Worm (Caenorhabditis elegans): ENCODE results near the gene mtg-1.
A peak's percentile ranks its signal among the peaks of the same experiment; 100 is the strongest.

The mtg-1 gene

DNA sequence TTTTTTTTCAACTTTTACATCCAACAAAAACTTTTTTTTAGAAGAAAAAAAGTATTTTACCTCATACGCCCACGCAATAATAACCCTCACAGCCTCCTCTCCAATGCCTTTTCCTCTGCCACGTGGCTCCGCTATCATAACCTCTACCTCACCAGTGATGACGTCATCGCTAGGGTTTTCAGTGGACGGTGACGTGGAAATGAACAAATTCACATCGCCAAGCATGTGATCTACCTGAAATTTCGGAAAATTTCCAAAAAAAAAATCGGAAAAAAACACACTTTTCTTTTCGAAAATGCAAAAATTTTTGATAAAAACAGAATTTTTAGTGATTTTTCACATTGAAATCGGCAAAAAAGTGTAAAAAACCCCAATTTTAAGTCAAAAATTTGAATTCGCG lies 5.8 kb downstream of the mtg-1 start:
- no peak for TF ChIP-seq nhr-10 (tag; optimal IDR thresholded peaks at IDR 0.05)
- TF ChIP-seq ZK546.5 (tag; optimal IDR thresholded peaks at IDR 0.05), result no peak
- TF ChIP-seq elt-3 (tag; optimal IDR thresholded peaks at IDR 0.05), result no peak
- TF ChIP-seq mab-5 (tag; optimal IDR thresholded peaks at IDR 0.05), result no peak
- TF ChIP-seq nhr-25 (tag; optimal IDR thresholded peaks at IDR 0.05), result no peak
- no peak for TF ChIP-seq ceh-16 (tag; optimal IDR thresholded peaks at IDR 0.05)
- TF ChIP-seq R02D3.7 (tag; optimal IDR thresholded peaks at IDR 0.05), result no peak
- no peak for TF ChIP-seq ztf-1 (GFP tag; conservative IDR thresholded peaks at IDR 0.05)
- no peak for TF ChIP-seq dmd-4 (tag; optimal IDR thresholded peaks at IDR 0.05)
- no peak for TF ChIP-seq ama-1 (optimal IDR thresholded peaks at IDR 0.05)
- no peak for TF ChIP-seq nhr-11 (tag; optimal IDR thresholded peaks at IDR 0.05)
- no peak for TF ChIP-seq lin-39 (tag; optimal IDR thresholded peaks at IDR 0.05)
- no peak for TF ChIP-seq skn-1 (tag; optimal IDR thresholded peaks at IDR 0.05)
- TF ChIP-seq blmp-1 (tag; optimal IDR thresholded peaks at IDR 0.05; ENCODE audit: insufficient read depth), result no peak

ce11 chrIII:1540100-1540695 lies 6.6 kb downstream of the mtg-1 start, which contains the start of the genes Y67D2.5 and cisd-3.2:
Gene Y67D2.5, minus strand, starts transcription at chrIII:1540244.
Gene cisd-3.2, plus strand, starts transcription at chrIII:1540493.
- TF ChIP-seq nhr-10 (tag; optimal IDR thresholded peaks at IDR 0.05) (no peak), nhr-129 (tag; optimal IDR thresholded peaks at IDR 0.05) (no peak), F13H6.1 (tag; optimal IDR thresholded peaks at IDR 0.05) (peak; percentile 23), skn-1 (tag; optimal IDR thresholded peaks at IDR 0.05) (no peak), C34F6.9 (tag; optimal IDR thresholded peaks at IDR 0.05) (peak; percentile 30), gmeb-1 (tag; optimal IDR thresholded peaks at IDR 0.05) (peak; percentile 43), R02D3.7 (tag; optimal IDR thresholded peaks at IDR 0.05) (no peak), unc-55 (GFP tag; optimal IDR thresholded peaks at IDR 0.05) (peak; percentile 40), lin-13 (GFP tag; optimal IDR thresholded peaks at IDR 0.05) (peak; percentile 44), lsy-2 (tag; optimal IDR thresholded peaks at IDR 0.05) (peak in 1 of 2 experiments; percentile 37)

DNA sequence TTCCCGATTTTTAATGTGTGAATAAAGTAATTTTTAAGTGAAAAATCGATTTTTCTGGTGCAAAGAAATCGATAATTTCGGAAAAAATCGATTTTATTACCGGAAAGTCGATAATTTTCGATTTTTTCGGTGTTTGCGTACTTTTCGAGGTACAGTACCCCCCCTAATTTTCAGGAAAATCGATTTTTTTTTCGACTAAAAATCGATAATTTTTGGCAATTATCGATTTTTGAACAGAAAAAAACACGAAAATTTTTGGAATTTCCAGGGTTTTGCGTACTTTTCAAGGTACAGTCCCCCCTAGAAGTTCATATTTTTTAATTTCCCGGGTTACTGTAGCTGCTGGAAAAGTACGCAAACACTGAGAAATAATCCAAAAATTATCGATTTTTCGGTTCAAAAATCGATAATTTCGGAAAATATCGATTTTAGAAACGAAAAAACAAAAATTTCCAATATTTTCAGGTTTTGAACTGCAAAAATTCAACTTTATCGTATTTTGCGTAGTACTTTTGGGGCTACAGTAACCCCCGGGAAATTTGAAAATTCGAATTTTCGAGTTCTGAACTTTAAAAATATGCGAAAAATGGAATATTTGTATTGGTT lies 9.9 kb downstream of the mtg-1 start:
- no peak for TF ChIP-seq nhr-10 (tag; optimal IDR thresholded peaks at IDR 0.05)
- TF ChIP-seq lin-13 (GFP tag; optimal IDR thresholded peaks at IDR 0.05), result no peak
- no peak for TF ChIP-seq sem-4 (tag; optimal IDR thresholded peaks at IDR 0.05)
- no peak for TF ChIP-seq lsy-2 (tag; optimal IDR thresholded peaks at IDR 0.05)
- TF ChIP-seq crh-2 (tag; optimal IDR thresholded peaks at IDR 0.05), result no peak
- no peak for TF ChIP-seq aly-2 (tag; optimal IDR thresholded peaks at IDR 0.05)
- no peak for TF ChIP-seq gmeb-1 (tag; optimal IDR thresholded peaks at IDR 0.05)
- no peak for TF ChIP-seq elt-1 (tag; optimal IDR thresholded peaks at IDR 0.05)
- TF ChIP-seq lin-11 (tag; optimal IDR thresholded peaks at IDR 0.05), result no peak
- TF ChIP-seq ceh-16 (tag; optimal IDR thresholded peaks at IDR 0.05), result no peak
- no peak for TF ChIP-seq nhr-25 (tag; optimal IDR thresholded peaks at IDR 0.05)
- TF ChIP-seq peb-1 (tag; optimal IDR thresholded peaks at IDR 0.05), result no peak
- no peak for TF ChIP-seq nhr-77 (tag; optimal IDR thresholded peaks at IDR 0.05)

- TF ChIP-seq lsy-2 (tag; optimal IDR thresholded peaks at IDR 0.05) (no peak), zag-1 (tag; optimal IDR thresholded peaks at IDR 0.05) (no peak), sma-3 (GFP tag; optimal IDR thresholded peaks at IDR 0.05) (no peak), dmd-4 (tag; optimal IDR thresholded peaks at IDR 0.05) (no peak), nhr-12 (tag; optimal IDR thresholded peaks at IDR 0.05) (no peak), F13H6.1 (tag; optimal IDR thresholded peaks at IDR 0.05) (no peak), nhr-25 (tag; optimal IDR thresholded peaks at IDR 0.05) (no peak), ztf-1 (GFP tag; conservative IDR thresholded peaks at IDR 0.05) (no peak), alr-1 (tag; optimal IDR thresholded peaks at IDR 0.05) (no peak), nhr-11 (tag; optimal IDR thresholded peaks at IDR 0.05) (no peak), ama-1 (optimal IDR thresholded peaks at IDR 0.05) (no peak), elt-3 (tag; optimal IDR thresholded peaks at IDR 0.05) (no peak), nhr-129 (tag; optimal IDR thresholded peaks at IDR 0.05) (no peak), nhr-21 (tag; optimal IDR thresholded peaks at IDR 0.05) (no peak), mab-5 (tag; optimal IDR thresholded peaks at IDR 0.05) (no peak), ztf-4 (tag; optimal IDR thresholded peaks at IDR 0.05) (no peak), C34F6.9 (tag; optimal IDR thresholded peaks at IDR 0.05) (no peak), ztf-11 (tag; optimal IDR thresholded peaks at IDR 0.05) (no peak), ZK546.5 (tag; optimal IDR thresholded peaks at IDR 0.05) (no peak)
Observed at ce11 chrIII:1554347-1554746, 20.8 kb downstream of the mtg-1 start, which contains the start of gene ddx-35. Gene ddx-35, minus strand, starts transcription at chrIII:1554447.
